Worm (Caenorhabditis elegans): ENCODE data around the gene fat-7.

DNA sequence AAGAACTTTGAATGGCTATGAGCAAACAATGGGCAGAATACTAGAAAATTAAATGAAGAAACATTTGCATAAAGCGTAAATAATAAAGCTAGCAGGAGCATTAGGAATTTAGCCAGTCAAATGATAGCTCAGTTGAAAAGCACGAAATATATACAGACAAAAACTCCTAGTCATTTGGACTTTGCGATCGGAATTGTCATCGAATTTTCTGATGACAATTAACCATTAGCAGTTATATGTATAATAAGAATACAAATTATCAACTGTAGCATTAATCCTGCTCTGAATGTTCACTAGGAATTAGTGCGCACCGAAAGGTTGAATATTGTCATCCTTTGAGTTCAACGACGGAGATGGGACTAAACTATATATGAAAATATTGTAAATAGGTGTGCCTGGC lies 5.6 kb downstream of the fat-7 start, which contains the start of gene ugt-38:
- no peak for TF ChIP-seq Y53F4B.3 (GFP tag; IDR thresholded peaks at IDR 0.05)
- TF ChIP-seq akir-1 (GFP tag; optimal IDR thresholded peaks at IDR 0.05), result no peak
- no peak for TF ChIP-seq ceh-91 (GFP tag; IDR thresholded peaks at IDR 0.05)
- TF ChIP-seq egl-44 (GFP tag; IDR thresholded peaks at IDR 0.05), result no peak
- TF ChIP-seq lin-35 (GFP tag; optimal IDR thresholded peaks at IDR 0.05), result no peak
- no peak for TF ChIP-seq F49E8.2 (tag; optimal IDR thresholded peaks at IDR 0.05; ENCODE audit: insufficient read depth)
- no peak for TF ChIP-seq F23B12.7 (tag; optimal IDR thresholded peaks at IDR 0.05; ENCODE audit: insufficient read depth)
- no peak for TF ChIP-seq unc-62 (GFP tag; optimal IDR thresholded peaks at IDR 0.05)
